Worm (Caenorhabditis elegans): ENCODE results near the gene nhx-6.

The nhx-6 gene

DNA sequence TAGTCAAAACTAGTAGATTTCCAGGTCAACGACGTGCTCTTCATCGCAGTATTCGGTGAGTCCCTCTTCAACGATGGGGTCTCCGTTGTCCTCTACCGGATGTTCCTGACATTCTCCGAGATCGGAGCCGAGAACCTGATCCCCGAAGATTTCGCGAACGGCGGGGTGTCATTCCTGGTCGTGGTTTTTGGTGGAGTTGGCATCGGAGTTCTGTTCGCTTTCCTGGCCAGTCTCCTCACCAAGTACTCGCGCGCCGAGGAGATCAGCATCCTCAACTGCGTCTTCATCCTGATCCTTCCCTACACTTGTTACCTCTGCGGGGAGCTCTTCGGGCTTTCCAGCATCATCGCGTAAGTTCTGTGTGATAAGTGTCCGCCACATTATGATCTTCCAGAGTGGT, 2.0 kb downstream of the nhx-6 start:
- TF ChIP-seq ceh-16 (tag; optimal IDR thresholded peaks at IDR 0.05) (no peak), fos-1 (tag; optimal IDR thresholded peaks at IDR 0.05) (no peak), ceh-9 (tag; optimal IDR thresholded peaks at IDR 0.05) (no peak), nhr-76 (tag; optimal IDR thresholded peaks at IDR 0.05) (no peak), ztf-4 (tag; optimal IDR thresholded peaks at IDR 0.05) (no peak), unc-62 (GFP tag; optimal IDR thresholded peaks at IDR 0.05) (no peak)

DNA sequence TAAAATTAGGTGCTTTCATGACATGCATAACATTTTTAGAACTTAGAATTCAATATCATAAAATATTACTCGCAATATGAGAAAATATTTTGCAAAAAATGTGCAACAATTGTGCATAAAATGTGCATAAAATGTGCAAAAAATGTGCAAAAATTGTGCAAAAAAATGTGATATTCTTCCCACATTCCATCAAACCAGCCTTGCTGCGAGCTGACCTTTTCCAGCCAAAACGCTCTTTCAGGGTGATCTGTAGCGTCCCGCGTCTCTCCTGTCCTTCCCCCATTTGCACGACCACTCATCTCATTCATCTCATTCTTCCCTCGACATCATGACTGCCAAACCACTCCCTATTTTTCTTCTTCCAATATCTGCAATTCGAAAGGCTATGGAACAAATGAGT, 5.5 kb downstream of the nhx-6 start, which contains the start of gene fbxb-17:
Gene fbxb-17 (plus strand): TSS at position 301 of the 400 bp plus-strand sequence.
- TF ChIP-seq lsy-12 (tag; optimal IDR thresholded peaks at IDR 0.05) (no peak), nhr-25 (tag; optimal IDR thresholded peaks at IDR 0.05) (no peak), hmg-11 (tag; optimal IDR thresholded peaks at IDR 0.05) (no peak), lin-39 (tag; optimal IDR thresholded peaks at IDR 0.05) (no peak), eor-1 (tag; optimal IDR thresholded peaks at IDR 0.05) (no peak), ZK546.5 (tag; optimal IDR thresholded peaks at IDR 0.05) (no peak), ztf-11 (tag; optimal IDR thresholded peaks at IDR 0.05) (no peak), daf-12 (tag; optimal IDR thresholded peaks at IDR 0.05) (no peak), ceh-28 (tag; optimal IDR thresholded peaks at IDR 0.05) (no peak), egl-5 (tag; optimal IDR thresholded peaks at IDR 0.05) (no peak), ama-1 (optimal IDR thresholded peaks at IDR 0.05) (no peak), elt-2 (tag; optimal IDR thresholded peaks at IDR 0.05) (no peak), mml-1 (tag; optimal IDR thresholded peaks at IDR 0.05) (no peak), mdl-1 (tag; optimal IDR thresholded peaks at IDR 0.05) (no peak), R02D3.7 (tag; optimal IDR thresholded peaks at IDR 0.05) (no peak), unc-39 (tag; optimal IDR thresholded peaks at IDR 0.05) (no peak)

DNA sequence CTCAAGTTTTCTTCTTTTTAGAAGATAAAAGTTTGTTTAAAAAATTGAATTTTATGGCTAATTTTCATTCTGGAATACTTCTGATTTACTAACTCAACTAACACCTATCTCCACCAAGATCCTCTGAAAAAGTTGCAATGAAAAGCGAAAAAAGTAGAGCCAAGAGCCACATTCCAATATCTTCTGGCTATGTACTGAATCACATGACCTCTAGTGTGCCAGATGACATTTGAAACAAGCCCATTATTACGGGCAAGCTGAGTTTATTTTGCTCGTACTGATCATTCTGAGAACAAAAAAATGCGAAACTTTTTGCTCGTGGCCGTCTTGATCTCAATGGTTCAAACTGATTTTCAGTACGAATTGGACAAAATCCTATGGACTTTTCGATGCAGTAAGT, 8.5 kb downstream of the nhx-6 start, which contains the start of gene irld-36:
Gene irld-36 (plus strand): TSS at position 301 of the 400 bp plus-strand sequence.
- TF ChIP-seq pqm-1 (tag; optimal IDR thresholded peaks at IDR 0.05): no peak
- no peak for TF ChIP-seq lsy-12 (tag; optimal IDR thresholded peaks at IDR 0.05)
- TF ChIP-seq fkh-2 (tag; optimal IDR thresholded peaks at IDR 0.05): no peak
- no peak for TF ChIP-seq unc-62 (GFP tag; optimal IDR thresholded peaks at IDR 0.05)
- no peak for TF ChIP-seq ztf-11 (tag; optimal IDR thresholded peaks at IDR 0.05)
- TF ChIP-seq daf-12 (tag; optimal IDR thresholded peaks at IDR 0.05): no peak
- no peak for TF ChIP-seq R02D3.7 (tag; optimal IDR thresholded peaks at IDR 0.05)
- TF ChIP-seq nhr-76 (tag; optimal IDR thresholded peaks at IDR 0.05): no peak
- TF ChIP-seq nhr-67 (tag; optimal IDR thresholded peaks at IDR 0.05): no peak
- no peak for TF ChIP-seq zag-1 (tag; optimal IDR thresholded peaks at IDR 0.05)
- TF ChIP-seq lin-39 (tag; optimal IDR thresholded peaks at IDR 0.05): no peak
- TF ChIP-seq mdl-1 (tag; optimal IDR thresholded peaks at IDR 0.05): no peak
- TF ChIP-seq tbx-2 (tag; optimal IDR thresholded peaks at IDR 0.05): no peak
- TF ChIP-seq aly-2 (tag; optimal IDR thresholded peaks at IDR 0.05): no peak
- no peak for TF ChIP-seq nhr-23 (tag; optimal IDR thresholded peaks at IDR 0.05)
- TF ChIP-seq fkh-10 (GFP tag; optimal IDR thresholded peaks at IDR 0.05): no peak
- TF ChIP-seq skn-1 (tag; optimal IDR thresholded peaks at IDR 0.05): no peak

ce11 chrII:1682218-1682617, 11.6 kb downstream of the nhx-6 start, which contains the start of gene fbxb-26:
Gene fbxb-26 (plus strand): TSS chrII:1682518.
- no peak for TF ChIP-seq eor-1 (tag; optimal IDR thresholded peaks at IDR 0.05)

DNA sequence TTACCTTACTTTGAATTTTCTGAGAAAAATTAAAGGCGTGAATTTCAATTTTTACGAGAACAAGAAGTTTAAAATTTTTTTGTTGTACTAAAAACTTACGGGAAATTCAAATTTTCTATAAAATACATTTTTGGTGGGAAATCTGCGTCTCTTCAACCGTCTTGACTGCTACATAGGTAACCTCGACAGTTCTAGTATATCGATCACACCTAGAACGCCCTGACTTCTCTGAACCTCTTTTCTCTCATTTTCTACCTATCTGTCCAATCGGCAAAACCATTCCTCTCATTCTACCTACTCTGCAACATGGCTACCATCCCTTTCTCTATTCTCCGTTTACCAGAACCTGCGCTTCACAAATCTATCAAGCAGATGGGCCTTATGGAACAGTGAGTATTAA, 13.1 kb downstream of the nhx-6 start, which contains the start of gene fbxb-25:
Gene fbxb-25 (plus strand): TSS at position 301 of the 400 bp plus-strand sequence.
- TF ChIP-seq nhr-77 (tag; optimal IDR thresholded peaks at IDR 0.05) (no peak), nhr-28 (tag; optimal IDR thresholded peaks at IDR 0.05) (no peak), R02D3.7 (tag; optimal IDR thresholded peaks at IDR 0.05) (no peak), fos-1 (tag; optimal IDR thresholded peaks at IDR 0.05) (no peak), egl-27 (tag; optimal IDR thresholded peaks at IDR 0.05) (no peak), nhr-12 (tag; optimal IDR thresholded peaks at IDR 0.05) (no peak), nfya-1 (tag; optimal IDR thresholded peaks at IDR 0.05; ENCODE audit: insufficient read depth) (no peak), mdl-1 (tag; optimal IDR thresholded peaks at IDR 0.05) (no peak), aly-2 (tag; optimal IDR thresholded peaks at IDR 0.05) (no peak)
